Fruit fly (Drosophila melanogaster) Kc167 (cell line): ENCODE measurements around the gene BRWD3.

Experiments
- Myc ChIP-seq: fragments of >200 bp; optimal IDR thresholded peaks from 2 replicates; lab custom pipeline; 2017; ENCODE audit warnings: missing external identifiers
- Sin3A ChIP-seq: fragments of >200 bp; optimal IDR thresholded peaks from 2 replicates; lab custom pipeline; 2018; ENCODE audit warnings: missing external identifiers
- h ChIP-seq: fragments of >200 bp; optimal IDR thresholded peaks from 3 replicates; lab custom pipeline; 2018; ENCODE audit warnings: missing external identifiers
- insv ChIP-seq: fragments of >200 bp; optimal IDR thresholded peaks from 3 replicates; lab custom pipeline; 2018; ENCODE audit warnings: missing external identifiers
- psq ChIP-seq: fragments of >200 bp; optimal IDR thresholded peaks from 2 replicates; lab custom pipeline; 2017; ENCODE audit warnings: missing external identifiers
- ttk ChIP-seq: sonication (Bioruptor generic); optimal IDR thresholded peaks from 2 replicates; lab custom pipeline; 2017; ENCODE audit warnings: missing external identifiers

DNA sequence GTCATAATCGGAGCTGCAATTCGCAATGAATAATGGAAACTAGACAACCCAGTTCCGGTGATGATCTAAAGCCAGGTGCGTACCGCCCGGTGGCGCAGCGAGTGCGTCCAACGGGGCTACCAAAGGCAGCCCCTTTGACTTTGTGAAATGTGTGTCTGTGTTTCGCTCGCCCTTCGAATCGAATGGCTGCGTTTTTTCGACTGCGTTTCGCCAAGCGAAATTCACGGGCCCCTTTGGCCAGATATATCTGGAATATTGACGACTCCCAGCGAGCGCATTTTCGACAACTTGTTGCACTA, 232 bp downstream of the BRWD3 start:
- TF ChIP-seq Sin3A (lab: Kevin White, UChicago) = no peak
- no peak for TF ChIP-seq insv (lab: Kevin White, UChicago)
- no peak for TF ChIP-seq h
- no peak for TF ChIP-seq psq (lab: Kevin White, UChicago)
- no peak for TF ChIP-seq ttk (lab: Kevin White, UChicago)
- no peak for TF ChIP-seq Myc (lab: Kevin White, UChicago)
